Worm (Caenorhabditis elegans) whole organism, L1 larva: ENCODE results near the gene fbxb-37.

ENCODE experiments used
- aha-1 ChIP-seq: fragments of 150-350 bp; optimal IDR thresholded peaks from 2 replicates; lab custom pipeline; 2014; ENCODE audit warnings: missing biosample characterization, missing genetic modification characterization
- aly-2 ChIP-seq: fragments of 150-350 bp; optimal IDR thresholded peaks from 2 replicates; lab custom pipeline; 2014; ENCODE audit warnings: missing biosample characterization, missing genetic modification characterization
- egl-27 ChIP-seq, 2 experiments: fragments of 150-350 bp in 1 of 2; sonication (generic microtip); optimal IDR thresholded peaks; 3 replicates each; lab custom pipeline; 2017 to 2018; ENCODE audit warnings: missing biosample characterization in 2 of 2, missing genetic modification characterization in 2 of 2, missing genetic modification reagents in 2 of 2
- elt-3 ChIP-seq, 6 experiments: fragments of 150-350 bp in 1 of 6; sonication (generic microtip); optimal IDR thresholded peaks; 2 replicates each; lab custom pipeline; 2017 to 2018; ENCODE audit warnings: missing biosample characterization in 6 of 6, missing genetic modification characterization in 6 of 6, inconsistent platforms in 1 of 6
- hpl-2 ChIP-seq: fragments of 150-350 bp; optimal IDR thresholded peaks from 2 replicates; lab custom pipeline; 2014; ENCODE audit warnings: missing biosample characterization, missing genetic modification reagents, missing genetic modification characterization
- lin-39 ChIP-seq: fragments of 150-350 bp; optimal IDR thresholded peaks from 2 replicates; lab custom pipeline; 2014; ENCODE audit warnings: missing biosample characterization, missing genetic modification reagents, missing genetic modification characterization
- mdl-1 ChIP-seq, 2 experiments: fragments of 150-350 bp; optimal IDR thresholded peaks; 2 replicates each; lab custom pipeline; 2014 to 2017; ENCODE audit warnings: missing biosample characterization in 2 of 2, missing genetic modification characterization in 2 of 2, inconsistent platforms in 1 of 2
- nhr-11 ChIP-seq: fragments of 150-350 bp; optimal IDR thresholded peaks from 2 replicates; lab custom pipeline; 2014; ENCODE audit warnings: missing biosample characterization, missing genetic modification characterization
- nhr-28 ChIP-seq: fragments of 150-350 bp; optimal IDR thresholded peaks from 2 replicates; lab custom pipeline; 2014; ENCODE audit warnings: missing biosample characterization, missing genetic modification characterization
- pax-3 ChIP-seq: fragments of 200-800 bp; sonication (Bioruptor generic); optimal IDR thresholded peaks from 2 replicates; lab custom pipeline; 2018; ENCODE audit warnings: mild to moderate bottlenecking, missing genetic modification characterization, moderate library complexity, missing compliant biosample characterization
- skn-1 ChIP-seq: fragments of 150-350 bp; optimal IDR thresholded peaks from 2 replicates; lab custom pipeline; 2014; ENCODE audit warnings: missing biosample characterization, missing genetic modification characterization
- snu-23 ChIP-seq: sonication (generic microtip); optimal IDR thresholded peaks from 2 replicates; lab custom pipeline; 2016; ENCODE audit warnings: missing genetic modification characterization, missing compliant biosample characterization
- zag-1 ChIP-seq: fragments of 150-350 bp; optimal IDR thresholded peaks from 2 replicates; lab custom pipeline; 2014; ENCODE audit warnings: missing biosample characterization, missing genetic modification characterization

- TF ChIP-seq skn-1 (tag; lab: Kevin White, UChicago) (no peak), elt-3 (tag; optimal IDR thresholded peaks at IDR 0.05; lab: Kevin White, UChicago) (no peak), nhr-11 (no peak), mdl-1 (tag; optimal IDR thresholded peaks at IDR 0.05; lab: Kevin White, UChicago) (no peak), zag-1 (tag; lab: Kevin White, UChicago) (no peak), egl-27 (tag; optimal IDR thresholded peaks at IDR 0.05; lab: Kevin White, UChicago) (no peak), pax-3 (tag; lab: Kevin White, UChicago) (no peak), snu-23 (GFP tag; lab: Kevin White, UChicago) (no peak), hpl-2 (no peak), aly-2 (tag; lab: Kevin White, UChicago) (no peak), aha-1 (tag; lab: Kevin White, UChicago) (no peak), lin-39 (no peak), nhr-28 (tag; lab: Kevin White, UChicago) (no peak)
Measured at ce11 chrII:2063989-2064388, 29.7 kb downstream of the fbxb-37 start, which contains the start of gene F07E5.13.
